Worm (Caenorhabditis elegans): ENCODE measurements around the gene R10F2.4.

R10F2.4 gene

DNA sequence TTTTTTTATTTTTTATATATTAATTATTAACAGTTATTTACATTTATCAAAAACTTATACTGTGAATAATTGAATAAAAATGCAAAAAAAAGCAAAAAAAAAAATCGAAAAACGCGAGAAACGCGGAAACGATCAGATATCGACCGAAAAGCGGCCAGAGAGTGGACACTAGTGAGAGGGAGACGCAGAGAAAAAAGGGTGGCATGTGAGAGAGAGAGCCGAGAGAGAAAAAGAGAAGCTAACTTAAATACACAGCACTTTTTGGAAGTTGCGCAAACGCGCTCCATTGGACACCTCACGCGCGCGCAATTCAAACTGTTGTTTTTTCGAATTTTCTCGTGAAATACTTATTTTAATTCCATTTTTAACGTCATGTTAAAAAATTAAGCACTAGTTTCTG is 43.5 kb upstream of the R10F2.4 start (continued):
- TF ChIP-seq elt-3 (tag; optimal IDR thresholded peaks at IDR 0.05): peak in 2 of 6 experiments; percentile 8 to 29
- TF ChIP-seq nhr-90 (tag; optimal IDR thresholded peaks at IDR 0.05; ENCODE audit: poor library complexity): peak; percentile 85
- TF ChIP-seq lir-3 (tag; optimal IDR thresholded peaks at IDR 0.05; ENCODE audit: poor library complexity): no peak
- no peak for TF ChIP-seq sptf-1 (tag; optimal IDR thresholded peaks at IDR 0.05)
- no peak for TF ChIP-seq aha-1 (tag; optimal IDR thresholded peaks at IDR 0.05)
- TF ChIP-seq skn-1 (tag; optimal IDR thresholded peaks at IDR 0.05): peak; percentile 42
- peak; percentile 81 for TF ChIP-seq dsc-1 (tag; optimal IDR thresholded peaks at IDR 0.05)
- peak; percentile 90 to 91 (median 90) for TF ChIP-seq dpl-1 (GFP tag; optimal IDR thresholded peaks at IDR 0.05)
- TF ChIP-seq aly-2 (tag; optimal IDR thresholded peaks at IDR 0.05): peak; percentile 40
- TF ChIP-seq unc-130 (tag; optimal IDR thresholded peaks at IDR 0.05): peak; percentile 69
- TF ChIP-seq lin-15B (tag; optimal IDR thresholded peaks at IDR 0.05): peak; percentile 77
- TF ChIP-seq C16A3.4 (tag; optimal IDR thresholded peaks at IDR 0.05): peak; percentile 81
- peak; percentile 19 for TF ChIP-seq mef-2 (tag; optimal IDR thresholded peaks at IDR 0.05)
- no peak for TF ChIP-seq hlh-4 (tag; optimal IDR thresholded peaks at IDR 0.05)
- peak; percentile 20 for TF ChIP-seq ztf-4 (tag; optimal IDR thresholded peaks at IDR 0.05)
- no peak for TF ChIP-seq nhr-28 (tag; optimal IDR thresholded peaks at IDR 0.05)
- TF ChIP-seq Y116A8C.19 (tag; optimal IDR thresholded peaks at IDR 0.05; ENCODE audit: borderline replicate concordance): no peak
- no peak for TF ChIP-seq efl-3 (GFP tag; optimal IDR thresholded peaks at IDR 0.05)
- peak; percentile 81 for TF ChIP-seq lin-13 (GFP tag; optimal IDR thresholded peaks at IDR 0.05)
- peak; percentile 52 for TF ChIP-seq snpc-4 (tag; optimal IDR thresholded peaks at IDR 0.05)
- TF ChIP-seq ztf-11 (tag; optimal IDR thresholded peaks at IDR 0.05): peak in 1 of 2 experiments; percentile 48
- TF ChIP-seq hpl-2 (GFP tag; optimal IDR thresholded peaks at IDR 0.05): peak; percentile 5
- no peak for TF ChIP-seq hlh-17 (GFP tag; optimal IDR thresholded peaks at IDR 0.05; ENCODE audit: borderline replicate concordance)
- TF ChIP-seq lin-39 (tag; optimal IDR thresholded peaks at IDR 0.05): peak; percentile 21
- peak; percentile 86 for TF ChIP-seq xbp-1 (tag; optimal IDR thresholded peaks at IDR 0.05)
- TF ChIP-seq nhr-77 (tag; optimal IDR thresholded peaks at IDR 0.05): peak; percentile 57
- TF ChIP-seq nhr-12 (tag; optimal IDR thresholded peaks at IDR 0.05): no peak
- TF ChIP-seq ceh-63 (GFP tag; optimal IDR thresholded peaks at IDR 0.05): no peak
- TF ChIP-seq snu-23 (GFP tag; optimal IDR thresholded peaks at IDR 0.05): peak; percentile 94
- peak; percentile 89 for TF ChIP-seq nhr-20 (tag; optimal IDR thresholded peaks at IDR 0.05)
- TF ChIP-seq sox-4 (tag; optimal IDR thresholded peaks at IDR 0.05): peak; percentile 50
- peak; percentile 3 for TF ChIP-seq ceh-90 (tag; optimal IDR thresholded peaks at IDR 0.05)
- no peak for TF ChIP-seq alr-1 (tag; optimal IDR thresholded peaks at IDR 0.05; ENCODE audit: borderline replicate concordance)
- TF ChIP-seq lin-14 (GFP tag; optimal IDR thresholded peaks at IDR 0.05): peak; percentile 93
- no peak for TF ChIP-seq C34B4.2 (tag; optimal IDR thresholded peaks at IDR 0.05)
- peak; percentile 59 for TF ChIP-seq jun-1 (tag; optimal IDR thresholded peaks at IDR 0.05)
- peak; percentile 61 for TF ChIP-seq ceh-8 (GFP tag; optimal IDR thresholded peaks at IDR 0.05)
- TF ChIP-seq tlp-1 (tag; optimal IDR thresholded peaks at IDR 0.05): no peak
- TF ChIP-seq zip-4 (GFP tag; optimal IDR thresholded peaks at IDR 0.05): peak; percentile 50
- peak; percentile 85 for TF ChIP-seq unc-86 (tag; optimal IDR thresholded peaks at IDR 0.05)
- peak; percentile 92 for TF ChIP-seq nhr-85 (tag)
- TF ChIP-seq nhr-76 (tag; optimal IDR thresholded peaks at IDR 0.05): no peak
- peak; percentile 66 for TF ChIP-seq pax-3 (tag; optimal IDR thresholded peaks at IDR 0.05)
- peak; percentile 52 to 83 (median 74) for TF ChIP-seq ceh-82 (tag; optimal IDR thresholded peaks at IDR 0.05)

ce11 chrIII:2965534-2965933 is 42.6 kb upstream of the R10F2.4 start, which contains the start of gene H05C05.2:
Gene H05C05.2 (minus strand): TSS chrIII:2965634.
- TF ChIP-seq unc-98 (GFP tag; IDR thresholded peaks at IDR 0.05) (no peak), dpl-1 (GFP tag; optimal IDR thresholded peaks at IDR 0.05) (no peak), unc-130 (tag; optimal IDR thresholded peaks at IDR 0.05) (no peak), lin-14 (GFP tag; optimal IDR thresholded peaks at IDR 0.05) (no peak), sup-37 (GFP tag; optimal IDR thresholded peaks at IDR 0.05) (no peak), zag-1 (tag; optimal IDR thresholded peaks at IDR 0.05) (no peak), pag-3 (tag; optimal IDR thresholded peaks at IDR 0.05; ENCODE audit: borderline replicate concordance, insufficient read depth) (no peak), lir-3 (tag; optimal IDR thresholded peaks at IDR 0.05; ENCODE audit: poor library complexity) (no peak), irx-1 (tag; optimal IDR thresholded peaks at IDR 0.05) (no peak), skn-1 (tag; optimal IDR thresholded peaks at IDR 0.05) (no peak), tbx-2 (tag; optimal IDR thresholded peaks at IDR 0.05) (no peak), nhr-19 (GFP tag; conservative IDR thresholded peaks at IDR 0.05) (no peak), hlh-17 (GFP tag; optimal IDR thresholded peaks at IDR 0.05; ENCODE audit: borderline replicate concordance) (no peak), efl-1 (optimal IDR thresholded peaks at IDR 0.05) (no peak), efl-1 (GFP tag; optimal IDR thresholded peaks at IDR 0.05 in 1 of 2) (no peak), nhr-47 (tag; optimal IDR thresholded peaks at IDR 0.05) (no peak)

Measured in whole organism, L1 larva.